Fruit fly (Drosophila melanogaster) whole organism, adult: ENCODE data around the gene CG31370.

Experiments
- CG11617 ChIP-seq: fragments of 200-800 bp; sonication (Bioruptor generic); optimal IDR thresholded peaks from 2 replicates; lab custom pipeline; 2017; ENCODE audit warnings: mild to moderate bottlenecking, missing biosample characterization, missing genetic modification reagents, missing genetic modification characterization
- Crg-1 ChIP-seq: fragments of 200-800 bp; sonication (Bioruptor generic); optimal IDR thresholded peaks from 2 replicates; lab custom pipeline; 2016; ENCODE audit warnings: missing biosample characterization, missing genetic modification characterization
- cic ChIP-seq: fragments of 200-800 bp; sonication (Bioruptor generic); optimal IDR thresholded peaks from 2 replicates; lab custom pipeline; 2017; ENCODE audit warnings: missing biosample characterization, mild to moderate bottlenecking, missing genetic modification characterization, moderate library complexity
- kay ChIP-seq: fragments of 200-800 bp; sonication (Bioruptor generic); peaks from one replicate; lab custom pipeline; 2016; ENCODE audit warnings: missing biosample characterization, missing genetic modification characterization, borderline replicate concordance

dm6 chr3R:25318011-25318410, 15.7 kb downstream of the CG31370 start, which contains the start of gene CG10553:
- no peak for TF ChIP-seq kay (GFP tag; lab: Kevin White, UChicago)
- TF ChIP-seq cic (GFP tag; lab: Kevin White, UChicago): no peak
- TF ChIP-seq Crg-1: no peak
- no peak for TF ChIP-seq CG11617
